Worm (Caenorhabditis elegans): ENCODE data around the gene nasp-1.
A peak's percentile ranks its signal among the peaks of the same experiment; 100 is the strongest.

The nasp-1 gene

DNA sequence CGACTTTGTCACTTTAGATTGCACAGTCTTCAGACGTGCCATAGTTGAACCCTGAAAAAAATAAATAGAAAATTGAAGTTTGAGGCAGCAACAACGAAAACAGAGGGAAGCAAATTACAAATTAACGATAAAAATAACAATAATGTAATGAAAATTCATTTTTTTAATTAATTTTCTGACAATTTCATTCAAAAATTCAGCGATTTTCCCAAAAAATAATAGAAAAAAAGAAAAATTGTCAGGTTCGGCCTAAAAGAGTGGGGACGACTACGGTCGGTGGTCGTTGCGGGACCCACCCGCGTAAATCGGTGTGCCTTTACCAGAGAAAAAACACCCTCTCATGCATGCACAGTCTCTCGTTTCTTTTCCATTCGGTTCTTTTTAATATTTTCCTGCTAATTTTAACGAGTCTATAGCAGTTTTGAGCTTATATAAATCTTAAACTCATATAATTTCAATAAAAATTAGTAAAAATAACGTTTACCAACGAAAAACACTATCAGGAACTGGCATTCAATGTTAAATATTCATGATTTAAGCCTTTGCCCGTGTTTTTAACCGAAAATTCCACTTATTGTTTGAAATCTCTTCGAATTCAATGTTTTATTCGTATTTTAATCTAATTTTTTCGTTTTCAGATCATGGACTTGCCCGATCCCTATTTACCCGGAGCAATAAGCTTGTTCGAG is 20.0 kb downstream of the nasp-1 start, which contains the start of the genes rps-9 and lsm-1:
TSS of gene rps-9 (minus strand) at position 51 of the 689 bp plus-strand sequence.
TSS of gene lsm-1 (plus strand) at position 639 of the 689 bp plus-strand sequence.
- peak; percentile 11 for TF ChIP-seq hlh-1 (tag; optimal IDR thresholded peaks at IDR 0.05)
- no peak for TF ChIP-seq nhr-12 (tag; optimal IDR thresholded peaks at IDR 0.05)
- TF ChIP-seq ceh-39 (tag; optimal IDR thresholded peaks at IDR 0.05), result no peak
- TF ChIP-seq mep-1 (tag; optimal IDR thresholded peaks at IDR 0.05), result peak; percentile 46
- TF ChIP-seq ces-1 (GFP tag; optimal IDR thresholded peaks at IDR 0.05), result peak; percentile 44
- peak; percentile 95 for TF ChIP-seq lsy-2 (tag; optimal IDR thresholded peaks at IDR 0.05)
- no peak for TF ChIP-seq unc-120 (tag; optimal IDR thresholded peaks at IDR 0.05; ENCODE audit: poor library complexity, severe bottlenecking)
- peak; percentile 50 for TF ChIP-seq nhr-237 (tag; optimal IDR thresholded peaks at IDR 0.05)
- no peak for TF ChIP-seq unc-62 (GFP tag; optimal IDR thresholded peaks at IDR 0.05)

DNA sequence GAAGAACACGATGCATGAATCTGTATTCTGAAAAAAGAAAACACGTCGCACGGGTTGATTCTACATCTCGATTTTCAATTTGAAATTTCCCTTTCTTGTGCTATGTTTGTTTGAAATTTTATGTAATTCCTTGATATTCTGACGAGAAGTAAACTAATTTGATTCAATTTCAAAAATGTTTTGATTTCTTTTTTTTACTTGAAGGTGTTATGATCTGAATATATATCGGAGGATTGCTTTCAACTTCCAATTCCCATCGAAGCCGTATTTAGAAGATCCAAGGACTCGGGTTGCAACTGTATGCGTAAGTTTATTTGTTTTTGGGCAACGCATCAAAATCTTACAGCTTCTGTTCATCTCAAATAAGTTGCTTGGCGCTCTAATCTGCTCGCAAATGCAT is 21.0 kb downstream of the nasp-1 start, which contains the start of gene F40F8.1:
TSS of gene F40F8.1 (plus strand) at position 301 of the 400 bp plus-strand sequence.
- no peak for TF ChIP-seq elt-3 (tag; optimal IDR thresholded peaks at IDR 0.05)
- no peak for TF ChIP-seq nhr-12 (tag; optimal IDR thresholded peaks at IDR 0.05)
- TF ChIP-seq ceh-39 (tag; optimal IDR thresholded peaks at IDR 0.05), result no peak
- TF ChIP-seq sptf-1 (tag; optimal IDR thresholded peaks at IDR 0.05), result no peak
- no peak for TF ChIP-seq unc-39 (tag; optimal IDR thresholded peaks at IDR 0.05)
- no peak for TF ChIP-seq elt-1 (tag; optimal IDR thresholded peaks at IDR 0.05; ENCODE audit: borderline replicate concordance, insufficient read depth)
- TF ChIP-seq mep-1 (tag; optimal IDR thresholded peaks at IDR 0.05), result no peak
- TF ChIP-seq snpc-4 (tag; optimal IDR thresholded peaks at IDR 0.05), result no peak
- no peak for TF ChIP-seq tbx-8 (GFP tag; optimal IDR thresholded peaks at IDR 0.05)
- no peak for TF ChIP-seq flh-1 (GFP tag; optimal IDR thresholded peaks at IDR 0.05)
- TF ChIP-seq mab-5 (tag; optimal IDR thresholded peaks at IDR 0.05), result no peak
- no peak for TF ChIP-seq ceh-43 (GFP tag; optimal IDR thresholded peaks at IDR 0.05)
- TF ChIP-seq ztf-11 (tag; optimal IDR thresholded peaks at IDR 0.05), result no peak
- no peak for TF ChIP-seq M03D4.4 (tag; optimal IDR thresholded peaks at IDR 0.05)

DNA sequence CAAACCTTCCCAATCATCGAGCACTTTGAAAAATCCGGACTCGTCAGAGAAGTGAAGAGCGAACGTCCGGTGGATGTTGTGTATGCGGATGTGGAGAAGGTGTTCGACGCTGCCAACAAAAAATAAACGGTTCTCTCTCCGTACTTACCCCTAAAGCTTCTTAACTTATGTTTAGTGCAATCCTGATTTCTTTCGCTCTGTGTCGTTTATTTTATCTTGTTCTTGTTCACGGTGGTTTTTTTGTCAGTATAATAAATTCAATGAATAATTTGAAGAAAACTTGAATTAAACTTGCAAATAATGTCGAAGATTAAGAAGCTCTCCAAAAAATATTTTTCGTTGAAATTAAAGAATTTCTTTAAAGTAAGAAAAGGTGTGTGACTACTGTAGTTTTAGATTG is 22.6 kb downstream of the nasp-1 start, which contains the start of gene F40F8.3:
TSS of gene F40F8.3 (plus strand) at position 301 of the 400 bp plus-strand sequence.
- TF ChIP-seq ztf-11 (tag; optimal IDR thresholded peaks at IDR 0.05), result no peak
- TF ChIP-seq nhr-2 (tag; optimal IDR thresholded peaks at IDR 0.05), result no peak
- TF ChIP-seq bed-3 (GFP tag; optimal IDR thresholded peaks at IDR 0.05), result no peak
- TF ChIP-seq zip-8 (tag; optimal IDR thresholded peaks at IDR 0.05), result no peak
- no peak for TF ChIP-seq ham-2 (GFP tag; optimal IDR thresholded peaks at IDR 0.05)
- no peak for TF ChIP-seq nhr-76 (tag; optimal IDR thresholded peaks at IDR 0.05)
- TF ChIP-seq unc-39 (tag; optimal IDR thresholded peaks at IDR 0.05), result no peak
- no peak for TF ChIP-seq lin-13 (tag; optimal IDR thresholded peaks at IDR 0.05)
- no peak for TF ChIP-seq unc-120 (tag; optimal IDR thresholded peaks at IDR 0.05; ENCODE audit: poor library complexity, severe bottlenecking)
- no peak for TF ChIP-seq ceh-43 (GFP tag; optimal IDR thresholded peaks at IDR 0.05)
- TF ChIP-seq mab-5 (tag; optimal IDR thresholded peaks at IDR 0.05), result no peak
- TF ChIP-seq sptf-1 (tag; optimal IDR thresholded peaks at IDR 0.05), result no peak
- TF ChIP-seq hlh-1 (tag; optimal IDR thresholded peaks at IDR 0.05), result no peak
- TF ChIP-seq elt-3 (tag; optimal IDR thresholded peaks at IDR 0.05), result no peak
- no peak for TF ChIP-seq unc-62 (GFP tag; optimal IDR thresholded peaks at IDR 0.05)
- TF ChIP-seq sem-2 (GFP tag; optimal IDR thresholded peaks at IDR 0.05), result no peak
- TF ChIP-seq elt-1 (tag; optimal IDR thresholded peaks at IDR 0.05; ENCODE audit: borderline replicate concordance, insufficient read depth), result no peak
- TF ChIP-seq lin-32 (GFP tag; optimal IDR thresholded peaks at IDR 0.05), result no peak
- no peak for TF ChIP-seq nhr-28 (tag; optimal IDR thresholded peaks at IDR 0.05)
- no peak for TF ChIP-seq mls-2 (tag; optimal IDR thresholded peaks at IDR 0.05)

DNA sequence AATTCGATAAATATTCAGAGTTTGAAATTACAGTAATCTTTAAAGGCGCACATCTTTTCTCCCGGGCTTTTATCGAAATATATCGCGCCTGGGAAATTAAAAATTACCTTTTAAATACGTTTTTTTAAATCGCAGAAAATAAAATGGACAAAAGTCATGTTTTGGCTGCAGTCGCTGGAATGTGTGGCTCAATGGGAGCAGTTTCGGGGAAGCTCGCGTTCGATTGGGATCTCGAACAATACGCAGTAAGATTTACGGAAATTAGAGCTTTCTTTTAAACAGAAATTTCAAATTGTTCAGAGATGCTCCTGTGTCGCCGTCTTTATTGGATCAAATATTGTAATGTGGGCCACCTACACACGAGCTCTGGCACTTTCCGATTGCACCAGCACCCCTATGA is 23.1 kb downstream of the nasp-1 start, which contains the start of gene F40F8.12:
TSS of gene F40F8.12 (plus strand) at position 301 of the 400 bp plus-strand sequence.
- TF ChIP-seq mls-2 (tag; optimal IDR thresholded peaks at IDR 0.05), result no peak
- TF ChIP-seq cnd-1 (tag; optimal IDR thresholded peaks at IDR 0.05), result no peak
- TF ChIP-seq ceh-43 (GFP tag; optimal IDR thresholded peaks at IDR 0.05), result no peak
- no peak for TF ChIP-seq unc-120 (tag; optimal IDR thresholded peaks at IDR 0.05; ENCODE audit: poor library complexity, severe bottlenecking)
- no peak for TF ChIP-seq hlh-1 (tag; optimal IDR thresholded peaks at IDR 0.05)
- TF ChIP-seq nhr-76 (tag; optimal IDR thresholded peaks at IDR 0.05), result no peak
- no peak for TF ChIP-seq ces-1 (GFP tag; optimal IDR thresholded peaks at IDR 0.05)
- TF ChIP-seq drap-1 (GFP tag; optimal IDR thresholded peaks at IDR 0.05), result no peak
- no peak for TF ChIP-seq sem-2 (GFP tag; optimal IDR thresholded peaks at IDR 0.05)
- TF ChIP-seq pha-4 (tag; optimal IDR thresholded peaks at IDR 0.05), result no peak
- TF ChIP-seq tbx-8 (GFP tag; optimal IDR thresholded peaks at IDR 0.05), result no peak
- TF ChIP-seq ceh-83 (GFP tag; optimal IDR thresholded peaks at IDR 0.05), result no peak
- no peak for TF ChIP-seq unc-39 (tag; optimal IDR thresholded peaks at IDR 0.05)
- no peak for TF ChIP-seq nhr-28 (tag; optimal IDR thresholded peaks at IDR 0.05)
- TF ChIP-seq blmp-1 (tag; optimal IDR thresholded peaks at IDR 0.05), result no peak
